Worm (Caenorhabditis elegans): Measurements from ENCODE around the gene ZC513.14.

- TF ChIP-seq zag-1 (tag; optimal IDR thresholded peaks at IDR 0.05) (no peak), alr-1 (tag; optimal IDR thresholded peaks at IDR 0.05) (no peak)
Measured at ce11 chrV:8050059-8050677, 14.3 kb upstream of the ZC513.14 start.
